Fruit fly (Drosophila melanogaster) S2 (cell line): ENCODE data around the gene Cpr62Bb.

ENCODE experiments used
- CG8478 ChIP-seq: fragments of >200 bp; optimal IDR thresholded peaks from 2 replicates; lab custom pipeline; 2018
- CTCF ChIP-seq, 2 experiments: fragments of >200 bp; optimal IDR thresholded peaks; 2 replicates each; lab custom pipeline; 2018

dm6 chr3L:1827809-1828371, 7.1 kb downstream of the Cpr62Bb start:
- TF ChIP-seq CTCF (optimal IDR thresholded peaks at IDR 0.05; lab: Kevin White, UChicago) (no peak), CG8478 (lab: Kevin White, UChicago) (no peak)
